Fruit fly (Drosophila melanogaster) whole organism, embryonic: ENCODE results near the gene CG6431.

Experiments used
- Blimp-1 ChIP-seq: fragments of 200-800 bp; sonication (Bioruptor generic); optimal IDR thresholded peaks from 3 replicates; lab custom pipeline; 2018; ENCODE audit warnings: missing biosample characterization, missing genetic modification characterization, mild to moderate bottlenecking, moderate library complexity, missing genetic modification reagents
- CG10366 ChIP-seq: fragments of 200-800 bp; sonication (Bioruptor generic); IDR thresholded peaks from 2 replicates; pipeline ENCODE4 v1.3.6; 2022; ENCODE audit warnings: missing biosample characterization, missing genetic modification characterization
- CG11456 ChIP-seq: fragments of 200-800 bp; sonication (Bioruptor generic); IDR thresholded peaks from 3 replicates; pipeline ENCODE4 v1.3.6; 2022; ENCODE audit warnings: missing biosample characterization, missing genetic modification characterization
- CG12219 ChIP-seq: fragments of 200-800 bp; sonication (Bioruptor generic); optimal IDR thresholded peaks from 3 replicates; lab custom pipeline; 2018; ENCODE audit warnings: missing biosample characterization, mild to moderate bottlenecking, missing genetic modification characterization
- CG14050 ChIP-seq: fragments of 200-800 bp; sonication (Bioruptor generic); IDR thresholded peaks from 3 replicates; pipeline ENCODE4 v1.3.6; 2022; ENCODE audit warnings: missing biosample characterization, missing genetic modification characterization
- CG14710 ChIP-seq: fragments of 200-800 bp; sonication (Bioruptor generic); optimal IDR thresholded peaks from 3 replicates; lab custom pipeline; 2019; ENCODE audit warnings: missing biosample characterization, mild to moderate bottlenecking, missing genetic modification characterization, moderate library complexity
- CG14860 ChIP-seq: fragments of 200-800 bp; sonication (Bioruptor generic); IDR thresholded peaks from 3 replicates; pipeline ENCODE4 v1.3.6; 2022; ENCODE audit warnings: missing biosample characterization, missing genetic modification characterization; ENCODE audit not compliant: partially characterized antibody
- CG16863 ChIP-seq: fragments of 200-800 bp; sonication (Bioruptor generic); optimal IDR thresholded peaks from 3 replicates; lab custom pipeline; 2016; ENCODE audit warnings: missing biosample characterization, missing genetic modification characterization
- CG17612 ChIP-seq: fragments of 200-800 bp; sonication (Bioruptor generic); IDR thresholded peaks from 2 replicates; pipeline ENCODE4 v1.3.6; 2022; ENCODE audit warnings: missing biosample characterization, missing genetic modification characterization
- CG31441 ChIP-seq: fragments of 200-800 bp; sonication (Bioruptor generic); IDR thresholded peaks from 2 replicates; pipeline ENCODE4 v1.3.6; 2022; ENCODE audit warnings: missing biosample characterization, missing genetic modification characterization
- CG3281 ChIP-seq: fragments of 200-800 bp; sonication (Bioruptor generic); optimal IDR thresholded peaks from 3 replicates; lab custom pipeline; 2017; ENCODE audit warnings: missing biosample characterization, mild to moderate bottlenecking, missing genetic modification characterization
- CG33557 ChIP-seq: fragments of 200-800 bp; sonication (Bioruptor generic); optimal IDR thresholded peaks from 2 replicates; lab custom pipeline; 2019; ENCODE audit warnings: missing biosample characterization, mild to moderate bottlenecking, missing genetic modification characterization, moderate library complexity
- CG34376 ChIP-seq: fragments of 200-800 bp; sonication (Bioruptor generic); optimal IDR thresholded peaks from 2 replicates; lab custom pipeline; 2018; ENCODE audit warnings: missing biosample characterization, mild to moderate bottlenecking, missing genetic modification characterization
- CG6654 ChIP-seq: fragments of 200-800 bp; sonication (Bioruptor generic); optimal IDR thresholded peaks from 2 replicates; lab custom pipeline; 2017; ENCODE audit warnings: missing biosample characterization, mild to moderate bottlenecking, missing genetic modification characterization
- CG6765 ChIP-seq: fragments of 200-800 bp; sonication (Bioruptor generic); optimal IDR thresholded peaks from 3 replicates; lab custom pipeline; 2017; ENCODE audit warnings: missing biosample characterization, mild to moderate bottlenecking, missing genetic modification characterization
- CG7745 ChIP-seq: fragments of 200-800 bp; sonication (Bioruptor generic); optimal IDR thresholded peaks from 2 replicates; lab custom pipeline; 2018; ENCODE audit warnings: missing biosample characterization, mild to moderate bottlenecking, missing genetic modification characterization, moderate library complexity
- CG8089 ChIP-seq: fragments of 200-800 bp; sonication (Bioruptor generic); optimal IDR thresholded peaks from 3 replicates; lab custom pipeline; 2016; ENCODE audit warnings: missing biosample characterization, missing genetic modification characterization
- CkIIα-i1 ChIP-seq: fragments of 200-800 bp; sonication (Bioruptor generic); IDR thresholded peaks from 2 replicates; pipeline ENCODE4 v1.3.6; 2022; ENCODE audit warnings: missing biosample characterization, missing genetic modification characterization
- D19B ChIP-seq: fragments of 200-800 bp; sonication (Bioruptor generic); optimal IDR thresholded peaks from 2 replicates; lab custom pipeline; 2017; ENCODE audit warnings: missing biosample characterization, mild to moderate bottlenecking, missing genetic modification characterization
- Dbx ChIP-seq: fragments of 200-800 bp; sonication (Bioruptor generic); IDR thresholded peaks from 3 replicates; pipeline ENCODE4 v1.3.6; 2022; ENCODE audit warnings: missing biosample characterization, missing genetic modification characterization
- E2f1 ChIP-seq: fragments of 200-800 bp; sonication (Bioruptor generic); IDR thresholded peaks from 2 replicates; pipeline ENCODE4 v1.3.6; 2022; ENCODE audit warnings: missing biosample characterization, missing genetic modification characterization
- E2f2 ChIP-seq: fragments of 200-800 bp; sonication (Bioruptor generic); IDR thresholded peaks from 2 replicates; pipeline ENCODE4 v1.3.6; 2022; ENCODE audit warnings: missing biosample characterization, missing genetic modification characterization
- Ets97D ChIP-seq: fragments of 200-800 bp; sonication (Bioruptor generic); optimal IDR thresholded peaks from 3 replicates; lab custom pipeline; 2016; ENCODE audit warnings: missing biosample characterization, missing genetic modification characterization
- Fer3 ChIP-seq: fragments of 200-800 bp; sonication (Bioruptor generic); optimal IDR thresholded peaks from 2 replicates; lab custom pipeline; 2018; ENCODE audit warnings: missing biosample characterization, mild to moderate bottlenecking, missing genetic modification characterization, moderate library complexity
- H2.0 ChIP-seq: fragments of 200-800 bp; sonication (Bioruptor generic); IDR thresholded peaks from 2 replicates; pipeline ENCODE4 v1.3.6; 2022; ENCODE audit warnings: missing biosample characterization, missing genetic modification characterization
- HLH4C ChIP-seq: fragments of 200-800 bp; sonication (Bioruptor generic); IDR thresholded peaks from 3 replicates; pipeline ENCODE4 v1.3.6; 2022; ENCODE audit warnings: missing biosample characterization, missing genetic modification characterization; ENCODE audit not compliant: partially characterized antibody
- Hand ChIP-seq: fragments of 200-800 bp; sonication (Bioruptor generic); optimal IDR thresholded peaks from 2 replicates; lab custom pipeline; 2017; ENCODE audit warnings: mild to moderate bottlenecking, missing biosample characterization, missing genetic modification reagents, missing genetic modification characterization
- HmgZ ChIP-seq: fragments of 200-800 bp; sonication (Bioruptor generic); optimal IDR thresholded peaks from 2 replicates; lab custom pipeline; 2018; ENCODE audit warnings: missing biosample characterization, mild to moderate bottlenecking, missing genetic modification characterization
- Sin3A ChIP-seq: fragments of >200 bp; optimal IDR thresholded peaks from 2 replicates; lab custom pipeline; 2018
- Tbp ChIP-seq: fragments of >200 bp; optimal IDR thresholded peaks from 2 replicates; lab custom pipeline; 2018; ENCODE audit warnings: missing biosample characterization, missing genetic modification characterization
- Usf ChIP-seq: fragments of 200-800 bp; sonication (Bioruptor generic); optimal IDR thresholded peaks from 2 replicates; lab custom pipeline; 2017; ENCODE audit warnings: missing genotype, missing biosample characterization, missing genetic modification characterization
- ase ChIP-seq: fragments of 200-800 bp; sonication (Bioruptor generic); IDR thresholded peaks from 3 replicates; pipeline ENCODE4 v1.3.6; 2022; ENCODE audit warnings: missing biosample characterization, missing genetic modification characterization
- corto ChIP-seq: fragments of 200-800 bp; sonication (Bioruptor generic); optimal IDR thresholded peaks from 2 replicates; lab custom pipeline; 2016; ENCODE audit warnings: missing biosample characterization, mild to moderate bottlenecking, missing genetic modification characterization, moderate library complexity
- dimm ChIP-seq: fragments of 200-800 bp; sonication (Bioruptor generic); IDR thresholded peaks from 2 replicates; pipeline ENCODE4 v1.3.6; 2022; ENCODE audit warnings: missing biosample characterization, missing genetic modification characterization
- dm ChIP-seq: fragments of 200-800 bp; sonication (Bioruptor generic); optimal IDR thresholded peaks from 3 replicates; lab custom pipeline; 2016; ENCODE audit warnings: missing biosample characterization, missing genetic modification characterization
- dmrt99B ChIP-seq: fragments of 200-800 bp; sonication (Bioruptor generic); optimal IDR thresholded peaks from 2 replicates; lab custom pipeline; 2018; ENCODE audit warnings: missing biosample characterization, mild to moderate bottlenecking, missing genetic modification characterization, moderate library complexity
- emc ChIP-seq: fragments of 200-800 bp; sonication (Bioruptor generic); optimal IDR thresholded peaks from 2 replicates; lab custom pipeline; 2016; ENCODE audit warnings: missing biosample characterization, missing genetic modification characterization
- ham ChIP-seq: fragments of 200-800 bp; sonication (Bioruptor generic); IDR thresholded peaks from 2 replicates; pipeline ENCODE4 v1.3.6; 2022; ENCODE audit warnings: missing biosample characterization, missing genetic modification characterization
- hb ChIP-seq: fragments of 200-800 bp; sonication (Bioruptor generic); IDR thresholded peaks from 3 replicates; pipeline ENCODE4 v1.3.6; 2022; ENCODE audit warnings: missing biosample characterization, missing genetic modification characterization; ENCODE audit not compliant: partially characterized antibody
- ind ChIP-seq: fragments of 200-800 bp; sonication (Bioruptor generic); optimal IDR thresholded peaks from 3 replicates; lab custom pipeline; 2016; ENCODE audit warnings: missing biosample characterization, missing genetic modification characterization
- insv ChIP-seq, 2 experiments: fragments of 200-800 bp; sonication (Bioruptor generic); optimal IDR thresholded peaks; 3 replicates each; lab custom pipeline; 2016 to 2018; ENCODE audit warnings: missing biosample characterization in 2 of 2, missing genetic modification characterization in 2 of 2
- inv ChIP-seq: fragments of 200-800 bp; sonication (Bioruptor generic); IDR thresholded peaks from 2 replicates; pipeline ENCODE4 v1.3.6; 2022; ENCODE audit warnings: missing biosample characterization, missing genetic modification characterization; ENCODE audit not compliant: partially characterized antibody
- jigr1 ChIP-seq: fragments of 200-800 bp; sonication (Bioruptor generic); IDR thresholded peaks from 3 replicates; pipeline ENCODE4 v1.3.6; 2022; ENCODE audit warnings: missing biosample characterization, missing genetic modification characterization
- nom ChIP-seq: fragments of 200-800 bp; sonication (Bioruptor generic); optimal IDR thresholded peaks from 2 replicates; lab custom pipeline; 2017; ENCODE audit warnings: missing biosample characterization, missing genetic modification characterization, mild to moderate bottlenecking, moderate library complexity, missing genetic modification reagents
- org-1 ChIP-seq: fragments of 200-800 bp; sonication (Bioruptor generic); optimal IDR thresholded peaks from 2 replicates; lab custom pipeline; 2017; ENCODE audit warnings: missing biosample characterization, missing genetic modification characterization
- pfk ChIP-seq: fragments of 200-800 bp; sonication (Bioruptor generic); optimal IDR thresholded peaks from 2 replicates; lab custom pipeline; 2018; ENCODE audit warnings: missing biosample characterization, mild to moderate bottlenecking, missing genetic modification characterization, moderate library complexity
- prd ChIP-seq, 3 experiments: fragments of >200 bp in 2 of 3; fragments of 200-800 bp in 1 of 3; sonication (Bioruptor generic) in 1 of 3; optimal IDR thresholded peaks in 2 of 3; IDR thresholded peaks in 1 of 3; 2 replicates in 2 of 3; 3 replicates in 1 of 3; pipeline versions ENCODE4 v1.3.6 to Lab custom; 2017 to 2022; ENCODE audit warnings: missing biosample characterization in 1 of 3, missing genetic modification characterization in 1 of 3
- slp2 ChIP-seq: fragments of 200-800 bp; sonication (Bioruptor generic); optimal IDR thresholded peaks from 2 replicates; lab custom pipeline; 2016; ENCODE audit warnings: missing biosample characterization, missing genetic modification characterization
- sob ChIP-seq: fragments of 200-800 bp; sonication (Bioruptor generic); IDR thresholded peaks from 2 replicates; pipeline ENCODE4 v1.3.6; 2022; ENCODE audit warnings: missing biosample characterization, missing genetic modification characterization
- trem ChIP-seq: fragments of 200-800 bp; optimal IDR thresholded peaks from 3 replicates; lab custom pipeline; 2019; ENCODE audit warnings: missing biosample characterization, mild to moderate bottlenecking, missing genetic modification characterization, moderate library complexity
- zen2 ChIP-seq: fragments of 200-800 bp; sonication (Bioruptor generic); IDR thresholded peaks from 3 replicates; pipeline ENCODE4 v1.3.6; 2022; ENCODE audit warnings: missing biosample characterization, missing genetic modification characterization; ENCODE audit not compliant: partially characterized antibody

CG6431 gene

dm6 chr2L:10728751-10729150, 4.7 kb downstream of the CG6431 start, which contains the start of gene CG6443 (continued):
- no peak for TF ChIP-seq H2.0
- TF ChIP-seq CG8089 (GFP tag; lab: Kevin White, UChicago), result no peak
- no peak for TF ChIP-seq Blimp-1 (GFP tag; lab: Kevin White, UChicago)
- no peak for TF ChIP-seq CkIIα-i1
- no peak for TF ChIP-seq CG3281 (GFP tag; lab: Kevin White, UChicago)
- peak; percentile 51; the same call in 1 of the 2 replicates for TF ChIP-seq inv
- no peak for TF ChIP-seq Sin3A (lab: Kevin White, UChicago)
- TF ChIP-seq Dbx (GFP tag; lab: Robert Waterston, UW), result no peak
- TF ChIP-seq insv (GFP tag; optimal IDR thresholded peaks at IDR 0.05; lab: Kevin White, UChicago), result no peak
- TF ChIP-seq dm, result no peak
- no peak for TF ChIP-seq CG31441 (GFP tag; lab: Robert Waterston, UW)
- TF ChIP-seq CG33557 (GFP tag; lab: Kevin White, UChicago), result no peak
- TF ChIP-seq Tbp (GFP tag; lab: Kevin White, UChicago), result no peak
- TF ChIP-seq dimm, result no peak
- no peak for TF ChIP-seq ase (GFP tag; lab: Robert Waterston, UW)
- TF ChIP-seq CG16863 (GFP tag; lab: Kevin White, UChicago), result no peak
- TF ChIP-seq E2f1 (GFP tag; lab: Robert Waterston, UW), result no peak
- no peak for TF ChIP-seq CG11456 (GFP tag; lab: Robert Waterston, UW)
- TF ChIP-seq HLH4C, result peak; percentile 65
- TF ChIP-seq ham (GFP tag; lab: Robert Waterston, UW), result no peak
- TF ChIP-seq pfk (GFP tag; lab: Kevin White, UChicago), result no peak
- no peak for TF ChIP-seq Usf (GFP tag; lab: Kevin White, UChicago)
- TF ChIP-seq E2f2 (GFP tag; lab: Robert Waterston, UW), result peak; percentile 89
- TF ChIP-seq Ets97D (GFP tag; lab: Kevin White, UChicago), result peak; percentile 31
- TF ChIP-seq HmgZ (tag; lab: Kevin White, UChicago), result peak; percentile 1
- TF ChIP-seq CG6765 (GFP tag; lab: Kevin White, UChicago), result no peak
- no peak for TF ChIP-seq CG6654 (GFP tag; lab: Kevin White, UChicago)
- no peak for TF ChIP-seq slp2 (GFP tag; lab: Kevin White, UChicago)
- no peak for TF ChIP-seq Fer3 (tag; lab: Kevin White, UChicago)
- TF ChIP-seq prd (optimal IDR thresholded peaks at IDR 0.05; lab: Kevin White, UChicago), result no peak
- no peak for TF ChIP-seq prd (GFP tag; IDR thresholded peaks at IDR 0.05; lab: Robert Waterston, UW)
- TF ChIP-seq zen2, result peak; percentile 8; the same call in 1 of the 3 replicates
- TF ChIP-seq D19B (GFP tag; lab: Kevin White, UChicago), result no peak
- no peak for TF ChIP-seq sob (GFP tag; lab: Robert Waterston, UW)
- no peak for TF ChIP-seq CG12219 (GFP tag; lab: Kevin White, UChicago)
- TF ChIP-seq jigr1 (GFP tag; lab: Robert Waterston, UW), result no peak
- no peak for TF ChIP-seq corto
- no peak for TF ChIP-seq Hand (GFP tag; lab: Kevin White, UChicago)
- TF ChIP-seq hb, result 0 out of 3 replicates have a peak, but pooled peaks have one; percentile 20
- TF ChIP-seq CG10366 (GFP tag; lab: Robert Waterston, UW), result no peak
- TF ChIP-seq CG34376 (GFP tag; lab: Kevin White, UChicago), result no peak
- TF ChIP-seq CG14860 (GFP tag; lab: Robert Waterston, UW), result peak; percentile 67
- no peak for TF ChIP-seq CG14050 (GFP tag; lab: Robert Waterston, UW)
- TF ChIP-seq nom (GFP tag; lab: Kevin White, UChicago), result no peak
- TF ChIP-seq trem (tag; lab: Kevin White, UChicago), result peak; percentile 56
- no peak for TF ChIP-seq emc (GFP tag; lab: Kevin White, UChicago)
- TF ChIP-seq CG14710 (tag; lab: Kevin White, UChicago), result peak; percentile 19
- no peak for TF ChIP-seq CG17612 (GFP tag; lab: Robert Waterston, UW)
- no peak for TF ChIP-seq dmrt99B (tag; lab: Kevin White, UChicago)
- no peak for TF ChIP-seq org-1 (GFP tag; lab: Kevin White, UChicago)
- no peak for TF ChIP-seq ind (GFP tag; lab: Kevin White, UChicago)
- TF ChIP-seq CG7745 (tag; lab: Kevin White, UChicago), result no peak
